Worm (Caenorhabditis elegans) whole organism, L3 larva: ENCODE measurements around the gene lgc-16.

Experiments
- elt-3 ChIP-seq, 3 experiments: fragments of 150-350 bp in 1 of 3; sonication (generic microtip) in 2 of 3; optimal IDR thresholded peaks; 2 replicates in 2 of 3; 4 replicates in 1 of 3; lab custom pipeline; 2014 to 2017; ENCODE audit warnings: missing biosample characterization in 3 of 3, missing genetic modification characterization in 3 of 3
- lin-15B ChIP-seq: fragments of 150-350 bp; optimal IDR thresholded peaks from 2 replicates; lab custom pipeline; 2014; ENCODE audit warnings: missing biosample characterization, missing genetic modification characterization
- nhr-77 ChIP-seq: fragments of 150-350 bp; optimal IDR thresholded peaks from 2 replicates; lab custom pipeline; 2014; ENCODE audit warnings: missing biosample characterization, missing genetic modification characterization
- pqm-1 ChIP-seq: fragments of 150-350 bp; optimal IDR thresholded peaks from 2 replicates; lab custom pipeline; 2017; ENCODE audit warnings: missing biosample characterization, missing genetic modification characterization, inconsistent platforms
- snpc-4 ChIP-seq: fragments of 150-350 bp; optimal IDR thresholded peaks from 2 replicates; lab custom pipeline; 2014; ENCODE audit warnings: missing biosample characterization, missing genetic modification characterization
- ztf-4 ChIP-seq: fragments of 150-350 bp; optimal IDR thresholded peaks from 2 replicates; lab custom pipeline; 2014; ENCODE audit warnings: missing biosample characterization, missing genetic modification characterization

DNA sequence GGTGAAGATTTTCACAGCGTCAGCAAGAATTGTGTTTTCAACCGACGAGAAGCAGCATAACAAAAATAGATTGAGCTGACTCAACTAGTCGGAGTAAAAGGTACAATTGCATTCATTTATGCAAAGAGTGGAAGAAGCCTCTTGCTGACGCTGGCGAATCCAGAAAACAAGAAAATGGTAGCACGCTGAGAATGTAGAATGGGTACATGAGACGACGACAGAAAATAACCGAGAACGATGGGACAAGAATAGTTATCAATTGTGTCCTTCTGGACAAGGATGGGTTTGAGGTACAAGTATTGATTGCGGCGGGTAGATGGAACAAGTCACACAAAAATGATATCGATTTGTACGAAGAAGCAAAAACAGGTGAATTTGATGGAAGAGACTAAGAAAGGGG, 51.0 kb downstream of the lgc-16 start:
- no peak for TF ChIP-seq ztf-4 (tag; lab: Kevin White, UChicago)
- no peak for TF ChIP-seq pqm-1
- no peak for TF ChIP-seq snpc-4 (tag; lab: Kevin White, UChicago)
- no peak for TF ChIP-seq elt-3 (tag; optimal IDR thresholded peaks at IDR 0.05; lab: Kevin White, UChicago)
- TF ChIP-seq nhr-77 (tag; lab: Kevin White, UChicago) = no peak
- TF ChIP-seq lin-15B (tag; lab: Kevin White, UChicago) = no peak
